Worm (Caenorhabditis elegans) whole organism, L1 larva: ENCODE data around the gene ttbk-4.

Experiments used
- C04F5.9 ChIP-seq: sonication (generic microtip); optimal IDR thresholded peaks from 2 replicates; lab custom pipeline; 2016; ENCODE audit warnings: missing genetic modification characterization, missing compliant biosample characterization
- aly-2 ChIP-seq: fragments of 150-350 bp; optimal IDR thresholded peaks from 2 replicates; lab custom pipeline; 2014; ENCODE audit warnings: missing biosample characterization, missing genetic modification characterization
- blmp-1 ChIP-seq: fragments of 150-350 bp; optimal IDR thresholded peaks from 2 replicates; lab custom pipeline; 2014; ENCODE audit warnings: missing biosample characterization, missing genetic modification characterization
- ceh-90 ChIP-seq: sonication (generic microtip); optimal IDR thresholded peaks from 2 replicates; lab custom pipeline; 2016; ENCODE audit warnings: missing genetic modification characterization, missing compliant biosample characterization
- efl-1 ChIP-seq, 4 experiments: fragments of 150-350 bp; optimal IDR thresholded peaks in 3 of 4; peaks in 1 of 4; 1 replicate in 1 of 4; 2 replicates in 3 of 4; lab custom pipeline; 2014; ENCODE audit warnings: missing biosample characterization in 2 of 4, missing genetic modification characterization in 2 of 4, missing genetic modification reagents in 2 of 4
- egl-13 ChIP-seq: sonication (generic microtip); optimal IDR thresholded peaks from 2 replicates; lab custom pipeline; 2016; ENCODE audit warnings: missing genotype, missing genetic modification reagents, missing genetic modification characterization, missing compliant biosample characterization
- elt-2 ChIP-seq: sonication (generic microtip); optimal IDR thresholded peaks from 2 replicates; lab custom pipeline; 2016; ENCODE audit warnings: missing genetic modification characterization, mild to moderate bottlenecking, inconsistent platforms, missing compliant biosample characterization, missing genetic modification reagents
- fkh-10 ChIP-seq: sonication (generic microtip); optimal IDR thresholded peaks from 2 replicates; lab custom pipeline; 2017; ENCODE audit warnings: missing biosample characterization, missing genetic modification reagents, missing genetic modification characterization
- fos-1 ChIP-seq: fragments of 150-350 bp; optimal IDR thresholded peaks from 2 replicates; lab custom pipeline; 2014; ENCODE audit warnings: missing biosample characterization, missing genetic modification characterization
- hlh-17 ChIP-seq: fragments of 200-800 bp; sonication (Bioruptor generic); optimal IDR thresholded peaks from 2 replicates; lab custom pipeline; 2018; ENCODE audit warnings: missing genetic modification characterization, mild to moderate bottlenecking, missing compliant biosample characterization, moderate library complexity, borderline replicate concordance
- lin-14 ChIP-seq: fragments of 200-800 bp; sonication (Bioruptor generic); optimal IDR thresholded peaks from 2 replicates; lab custom pipeline; 2018; ENCODE audit warnings: mild to moderate bottlenecking, missing genetic modification characterization, moderate library complexity, missing compliant biosample characterization
- lin-35 ChIP-seq, 2 experiments: fragments of 150-350 bp; optimal IDR thresholded peaks; 2 replicates each; lab custom pipeline; 2014; ENCODE audit warnings: missing biosample characterization in 2 of 2, missing genetic modification characterization in 2 of 2, missing genetic modification reagents in 2 of 2
- lsy-2 ChIP-seq, 2 experiments: fragments of 150-350 bp; optimal IDR thresholded peaks; 2 replicates each; lab custom pipeline; 2014; ENCODE audit warnings: missing biosample characterization in 2 of 2, missing genetic modification characterization in 2 of 2
- mef-2 ChIP-seq: fragments of 150-350 bp; optimal IDR thresholded peaks from 2 replicates; lab custom pipeline; 2014; ENCODE audit warnings: missing biosample characterization, missing genetic modification characterization
- mep-1 ChIP-seq: fragments of 150-350 bp; optimal IDR thresholded peaks from 2 replicates; lab custom pipeline; 2014; ENCODE audit warnings: missing biosample characterization, missing genetic modification characterization
- nhr-12 ChIP-seq: sonication (generic microtip); optimal IDR thresholded peaks from 2 replicates; lab custom pipeline; 2017; ENCODE audit warnings: missing biosample characterization, missing genetic modification characterization
- nhr-19 ChIP-seq: fragments of 200-800 bp; sonication (Bioruptor generic); conservative IDR thresholded peaks from 2 replicates; pipeline ENCODE4 v1.3.6; 2022; ENCODE audit warnings: missing genetic modification characterization, missing compliant biosample characterization
- nhr-20 ChIP-seq: sonication (generic microtip); optimal IDR thresholded peaks from 2 replicates; lab custom pipeline; 2016; ENCODE audit warnings: mild to moderate bottlenecking, missing genetic modification characterization, missing compliant biosample characterization
- nhr-237 ChIP-seq: fragments of 150-350 bp; optimal IDR thresholded peaks from 2 replicates; lab custom pipeline; 2014; ENCODE audit warnings: missing biosample characterization, missing genetic modification characterization
- nhr-28 ChIP-seq: fragments of 150-350 bp; optimal IDR thresholded peaks from 2 replicates; lab custom pipeline; 2014; ENCODE audit warnings: missing biosample characterization, missing genetic modification characterization
- nhr-71 ChIP-seq: sonication (generic microtip); optimal IDR thresholded peaks from 2 replicates; lab custom pipeline; 2016; ENCODE audit warnings: mild to moderate bottlenecking, missing genetic modification characterization, moderate library complexity, missing compliant biosample characterization
- nhr-85 ChIP-seq: sonication (generic microtip); peaks from one replicate; lab custom pipeline; 2016; ENCODE audit warnings: missing genetic modification characterization, inconsistent platforms, missing compliant biosample characterization
- nhr-90 ChIP-seq: sonication (generic microtip); optimal IDR thresholded peaks from 2 replicates; lab custom pipeline; 2016; ENCODE audit warnings: mild to moderate bottlenecking, missing genetic modification characterization, missing compliant biosample characterization; ENCODE audit not compliant: poor library complexity
- rnt-1 ChIP-seq: sonication (generic microtip); optimal IDR thresholded peaks from 2 replicates; lab custom pipeline; 2016; ENCODE audit warnings: mild to moderate bottlenecking, missing genetic modification characterization, moderate library complexity, missing compliant biosample characterization
- tlp-1 ChIP-seq: fragments of 150-350 bp; optimal IDR thresholded peaks from 2 replicates; lab custom pipeline; 2014; ENCODE audit warnings: missing biosample characterization, missing genetic modification characterization
- unc-62 ChIP-seq: fragments of 150-350 bp; optimal IDR thresholded peaks from 2 replicates; lab custom pipeline; 2014; ENCODE audit warnings: missing biosample characterization, missing genetic modification reagents, missing genetic modification characterization
- unc-86 ChIP-seq: sonication (generic microtip); optimal IDR thresholded peaks from 2 replicates; lab custom pipeline; 2016; ENCODE audit warnings: missing genetic modification characterization, missing compliant biosample characterization
- xbp-1 ChIP-seq: sonication (generic microtip); optimal IDR thresholded peaks from 2 replicates; lab custom pipeline; 2016; ENCODE audit warnings: missing genetic modification characterization, missing compliant biosample characterization

ttbk-4 gene

ce11 chrIV:10062728-10063127 lies 12.2 kb downstream of the ttbk-4 start, which contains the start of gene ipla-7 (continued):
- TF ChIP-seq C04F5.9 (tag; lab: Kevin White, UChicago) = no peak
- TF ChIP-seq egl-13 = peak; percentile 7
- TF ChIP-seq lin-14 (GFP tag; lab: Kevin White, UChicago) = peak; percentile 80

ce11 chrIV:10060795-10061194 lies 14.1 kb downstream of the ttbk-4 start:
- TF ChIP-seq nhr-237 (tag; lab: Kevin White, UChicago) = no peak
- TF ChIP-seq elt-2 (tag; lab: Kevin White, UChicago) = peak; percentile 53

ce11 chrIV:10059175-10059574 lies 15.8 kb downstream of the ttbk-4 start:
- peak; percentile 31 for TF ChIP-seq nhr-71
- TF ChIP-seq fkh-10 (GFP tag; lab: Kevin White, UChicago) = no peak
- TF ChIP-seq nhr-20 = peak; percentile 10
- no peak for TF ChIP-seq nhr-85 (tag; lab: Kevin White, UChicago)
- TF ChIP-seq efl-1 (optimal IDR thresholded peaks at IDR 0.05; lab: Kevin White, UChicago) = no peak
- peak in 1 of 2 experiments; percentile 38 for TF ChIP-seq efl-1 (GFP tag; optimal IDR thresholded peaks at IDR 0.05 in 1 of 2; lab: Kevin White, UChicago)
- TF ChIP-seq elt-2 (tag; lab: Kevin White, UChicago) = peak; percentile 98
- peak; percentile 3 for TF ChIP-seq nhr-90 (tag; lab: Kevin White, UChicago)
- peak; percentile 70 for TF ChIP-seq tlp-1 (tag; lab: Kevin White, UChicago)

ce11 chrIV:10056138-10056537 lies 18.8 kb downstream of the ttbk-4 start, which contains the start of gene T04B2.7:
T04B2.7 (minus strand) TSS chrIV:10056238.
- no peak for TF ChIP-seq nhr-90 (tag; lab: Kevin White, UChicago)
- TF ChIP-seq xbp-1 (tag; lab: Kevin White, UChicago) = no peak
- no peak for TF ChIP-seq rnt-1 (tag; lab: Kevin White, UChicago)
- no peak for TF ChIP-seq aly-2 (tag; lab: Kevin White, UChicago)
- TF ChIP-seq fos-1 (tag; lab: Kevin White, UChicago) = no peak
- no peak for TF ChIP-seq unc-86 (tag; lab: Kevin White, UChicago)
- no peak for TF ChIP-seq ceh-90 (tag; lab: Kevin White, UChicago)
- TF ChIP-seq hlh-17 (GFP tag; lab: Kevin White, UChicago) = no peak
- no peak for TF ChIP-seq nhr-12 (tag; lab: Kevin White, UChicago)

- TF ChIP-seq mep-1 (tag; lab: Kevin White, UChicago) (no peak), mef-2 (tag; lab: Kevin White, UChicago) (no peak), nhr-19 (GFP tag; lab: Robert Waterston, UW) (no peak), nhr-71 (no peak), lsy-2 (tag; optimal IDR thresholded peaks at IDR 0.05; lab: Kevin White, UChicago) (no peak)
These were observed 21.4 kb downstream of the ttbk-4 start, which contains the start of gene srv-12 for ce11 chrIV:10053550-10053949. srv-12 (minus strand) TSS chrIV:10053650.

ce11 chrIV:10051088-10051487 lies 23.8 kb downstream of the ttbk-4 start, which contains the start of gene T04B2.8:
T04B2.8 (minus strand) TSS chrIV:10051188.
- no peak for TF ChIP-seq unc-62

ce11 chrIV:10048268-10048667 lies 26.7 kb downstream of the ttbk-4 start:
- TF ChIP-seq rnt-1 (tag; lab: Kevin White, UChicago) = peak; percentile 25
- no peak for TF ChIP-seq nhr-28
- no peak for TF ChIP-seq lin-35 (GFP tag; optimal IDR thresholded peaks at IDR 0.05; lab: Kevin White, UChicago)
- TF ChIP-seq blmp-1 (tag; lab: Kevin White, UChicago) = peak; percentile 18
- no peak for TF ChIP-seq efl-1 (optimal IDR thresholded peaks at IDR 0.05; lab: Kevin White, UChicago)
- TF ChIP-seq efl-1 (GFP tag; optimal IDR thresholded peaks at IDR 0.05 in 1 of 2; lab: Kevin White, UChicago) = peak in 1 of 2 experiments; percentile 59
- TF ChIP-seq lin-14 (GFP tag; lab: Kevin White, UChicago) = peak; percentile 72
